Worm (Caenorhabditis elegans): ENCODE measurements around the gene sams-1.

The sams-1 gene

ce11 chrX:11925243-11925642 lies 40.5 kb upstream of the sams-1 start:
- TF ChIP-seq mec-3 (tag; optimal IDR thresholded peaks at IDR 0.05; ENCODE audit: borderline replicate concordance) (no peak), zip-5 (tag; optimal IDR thresholded peaks at IDR 0.05) (no peak), nfya-1 (tag; optimal IDR thresholded peaks at IDR 0.05) (no peak), dmd-4 (tag; optimal IDR thresholded peaks at IDR 0.05; ENCODE audit: borderline replicate concordance) (no peak), Y22D7AL.16 (tag; optimal IDR thresholded peaks at IDR 0.05) (no peak), sox-2 (GFP tag; IDR thresholded peaks at IDR 0.05) (no peak), tbx-7 (tag; optimal IDR thresholded peaks at IDR 0.05) (no peak), nhr-232 (tag; optimal IDR thresholded peaks at IDR 0.05) (no peak), gmeb-2 (tag; optimal IDR thresholded peaks at IDR 0.05) (no peak), unc-3 (GFP tag; conservative IDR thresholded peaks at IDR 0.05) (no peak), unc-3 (tag; optimal IDR thresholded peaks at IDR 0.05) (no peak), unc-42 (tag; optimal IDR thresholded peaks at IDR 0.05) (no peak), rnt-1 (tag; optimal IDR thresholded peaks at IDR 0.05) (no peak), F13H6.1 (tag; optimal IDR thresholded peaks at IDR 0.05) (no peak), C38D4.7 (GFP tag; optimal IDR thresholded peaks at IDR 0.05) (no peak), pha-2 (tag; optimal IDR thresholded peaks at IDR 0.05) (no peak), hlh-13 (GFP tag; optimal IDR thresholded peaks at IDR 0.05) (no peak), C08G9.2 (tag; optimal IDR thresholded peaks at IDR 0.05) (no peak), unc-86 (tag; optimal IDR thresholded peaks at IDR 0.05) (no peak), ceh-14 (tag; optimal IDR thresholded peaks at IDR 0.05) (no peak), ama-1 (optimal IDR thresholded peaks at IDR 0.05) (no peak)

- no peak for TF ChIP-seq syd-9 (tag; optimal IDR thresholded peaks at IDR 0.05)
- TF ChIP-seq K09A11.1 (tag; optimal IDR thresholded peaks at IDR 0.05; ENCODE audit: insufficient read depth): no peak
- TF ChIP-seq hlh-15 (tag; optimal IDR thresholded peaks at IDR 0.05): no peak
- no peak for TF ChIP-seq ahr-1 (tag; optimal IDR thresholded peaks at IDR 0.05)
- TF ChIP-seq nhr-11 (tag; optimal IDR thresholded peaks at IDR 0.05): no peak
- TF ChIP-seq ceh-22 (tag; optimal IDR thresholded peaks at IDR 0.05): no peak
- no peak for TF ChIP-seq ceh-2 (tag; optimal IDR thresholded peaks at IDR 0.05)
- no peak for TF ChIP-seq dmd-4 (tag; optimal IDR thresholded peaks at IDR 0.05; ENCODE audit: borderline replicate concordance)
- TF ChIP-seq fkh-6 (tag; optimal IDR thresholded peaks at IDR 0.05): no peak
- TF ChIP-seq elt-4 (tag; optimal IDR thresholded peaks at IDR 0.05): no peak
- no peak for TF ChIP-seq nfya-1 (tag; optimal IDR thresholded peaks at IDR 0.05)
- no peak for TF ChIP-seq hlh-6 (tag; optimal IDR thresholded peaks at IDR 0.05)
- no peak for TF ChIP-seq ceh-14 (tag; optimal IDR thresholded peaks at IDR 0.05)
- no peak for TF ChIP-seq ceh-34 (tag; optimal IDR thresholded peaks at IDR 0.05)
- no peak for TF ChIP-seq odd-2 (tag; optimal IDR thresholded peaks at IDR 0.05)
- no peak for TF ChIP-seq fax-1 (tag; optimal IDR thresholded peaks at IDR 0.05)
Observed at ce11 chrX:11927585-11927984, 38.2 kb upstream of the sams-1 start, which contains the start of gene F55G7.4. Gene F55G7.4, plus strand, starts transcription at chrX:11927885.

ce11 chrX:11931559-11931958 lies 34.2 kb upstream of the sams-1 start, which contains the start of gene dot-1.4:
Gene dot-1.4, minus strand, starts transcription at chrX:11931659.
- TF ChIP-seq lim-6 (tag; optimal IDR thresholded peaks at IDR 0.05) (no peak), nfya-1 (tag; optimal IDR thresholded peaks at IDR 0.05) (no peak), ceh-18 (tag; optimal IDR thresholded peaks at IDR 0.05) (no peak), lin-11 (tag; optimal IDR thresholded peaks at IDR 0.05) (no peak), che-1 (tag; optimal IDR thresholded peaks at IDR 0.05) (no peak), sox-2 (GFP tag; IDR thresholded peaks at IDR 0.05) (no peak), ceh-31 (tag; optimal IDR thresholded peaks at IDR 0.05) (no peak), hlh-30 (tag; optimal IDR thresholded peaks at IDR 0.05; ENCODE audit: insufficient read depth) (no peak), ref-2 (tag; optimal IDR thresholded peaks at IDR 0.05) (no peak), ceh-6 (GFP tag; optimal IDR thresholded peaks at IDR 0.05) (no peak), fkh-6 (tag; optimal IDR thresholded peaks at IDR 0.05) (no peak), syd-9 (tag; optimal IDR thresholded peaks at IDR 0.05) (no peak), dmd-4 (tag; optimal IDR thresholded peaks at IDR 0.05; ENCODE audit: borderline replicate concordance) (no peak), Y22D7AL.16 (tag; optimal IDR thresholded peaks at IDR 0.05) (no peak), pha-4 (tag; optimal IDR thresholded peaks at IDR 0.05) (no peak), tbx-2 (tag; optimal IDR thresholded peaks at IDR 0.05) (no peak), ceh-24 (tag; optimal IDR thresholded peaks at IDR 0.05) (no peak)

Data from whole organism, late embryonic.